Fruit fly (Drosophila melanogaster): ENCODE measurements around the gene amx.

The amx gene

DNA sequence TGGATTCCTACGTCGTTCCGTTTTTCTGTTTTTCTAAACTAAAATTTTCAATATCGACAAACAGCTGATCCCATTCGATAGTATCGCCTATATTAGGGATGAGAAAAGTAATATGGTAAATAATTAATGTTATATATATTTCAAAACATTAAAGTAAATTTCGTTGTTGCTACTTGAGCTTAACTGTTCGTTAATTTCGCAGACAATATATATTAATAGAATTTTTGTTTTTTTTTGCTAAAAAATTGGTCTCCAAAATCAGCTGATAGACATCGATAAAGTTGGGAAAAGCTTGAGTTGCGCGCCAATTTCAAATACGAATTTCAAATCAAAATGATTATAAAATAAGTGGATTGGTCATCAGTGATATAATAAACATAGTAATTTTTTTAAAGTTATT is 50.8 kb downstream of the amx start, which contains the start of gene CG12118 (continued):
- TF ChIP-seq CG14667 (GFP tag; IDR thresholded peaks at IDR 0.05) (peak; percentile 57; the same call in 1 of the 2 replicates), H15 (GFP tag; IDR thresholded peaks at IDR 0.05) (peak; percentile 71), CG18262 (tag; optimal IDR thresholded peaks at IDR 0.05) (peak; percentile 76), oc (tag; optimal IDR thresholded peaks at IDR 0.05) (peak; percentile 54), CrebB (tag; optimal IDR thresholded peaks at IDR 0.05) (no peak), CG7357 (GFP tag; IDR thresholded peaks at IDR 0.05) (0 out of 3 replicates have a peak, but pooled peaks have one; percentile 10), GATAe (GFP tag; conservative IDR thresholded peaks at IDR 0.05) (no peak; the same call in 1 of the 2 replicates), Trl (optimal IDR thresholded peaks at IDR 0.05) (no peak), Trl (GFP tag; optimal IDR thresholded peaks at IDR 0.05) (peak; percentile 55), Ptx1 (GFP tag; IDR thresholded peaks at IDR 0.05) (peak; percentile 86), Optix (GFP tag; IDR thresholded peaks at IDR 0.05) (no peak), crol (GFP tag; IDR thresholded peaks at IDR 0.05) (no peak), HmgZ (tag; optimal IDR thresholded peaks at IDR 0.05) (peak; percentile 42), psq (GFP tag; optimal IDR thresholded peaks at IDR 0.05) (peak; percentile 30), tio (GFP tag; optimal IDR thresholded peaks at IDR 0.05) (peak; percentile 76), Six4 (GFP tag; optimal IDR thresholded peaks at IDR 0.05) (peak; percentile 72), CG12299 (tag; optimal IDR thresholded peaks at IDR 0.05) (peak; percentile 51), CG11398 (GFP tag; optimal IDR thresholded peaks at IDR 0.05) (no peak), prd (optimal IDR thresholded peaks at IDR 0.05) (no peak), prd (GFP tag; IDR thresholded peaks at IDR 0.05) (peak; percentile 87), nmo (GFP tag; optimal IDR thresholded peaks at IDR 0.05) (peak; percentile 85), CG31388 (GFP tag; optimal IDR thresholded peaks at IDR 0.05) (peak; percentile 42), CHES-1-like (GFP tag; optimal IDR thresholded peaks at IDR 0.05) (peak; percentile 15), CG14965 (GFP tag; optimal IDR thresholded peaks at IDR 0.05; ENCODE audit: borderline replicate concordance) (no peak), CG7556 (GFP tag; optimal IDR thresholded peaks at IDR 0.05) (peak; percentile 78), Ssrp (tag; optimal IDR thresholded peaks at IDR 0.05) (peak; percentile 74), CG15601 (tag; optimal IDR thresholded peaks at IDR 0.05) (peak; percentile 77), Hmx (GFP tag; optimal IDR thresholded peaks at IDR 0.05) (no peak), Bteb2 (GFP tag; optimal IDR thresholded peaks at IDR 0.05) (peak; percentile 76), zf30C (GFP tag; optimal IDR thresholded peaks at IDR 0.05) (no peak), CG13624 (GFP tag; optimal IDR thresholded peaks at IDR 0.05) (peak; percentile 5), jigr1 (GFP tag; IDR thresholded peaks at IDR 0.05) (no peak), MTF-1 (GFP tag; optimal IDR thresholded peaks at IDR 0.05; ENCODE audit: borderline replicate concordance) (no peak), jing (GFP tag; optimal IDR thresholded peaks at IDR 0.05) (no peak), inv (GFP tag; IDR thresholded peaks at IDR 0.05; ENCODE audit: partially characterized antibody) (peak; percentile 73), CG9817 (tag; optimal IDR thresholded peaks at IDR 0.05) (peak; percentile 74), tx (GFP tag; optimal IDR thresholded peaks at IDR 0.05) (peak; percentile 12), CG10209 (GFP tag; optimal IDR thresholded peaks at IDR 0.05) (peak; percentile 80), CG12769 (tag; optimal IDR thresholded peaks at IDR 0.05) (no peak), CG9932 (GFP tag; IDR thresholded peaks at IDR 0.05) (peak; percentile 89), btn (GFP tag; optimal IDR thresholded peaks at IDR 0.05) (no peak), lmd (GFP tag; IDR thresholded peaks at IDR 0.05) (peak; percentile 68), al (GFP tag; IDR thresholded peaks at IDR 0.05) (peak; percentile 86), CG9727 (GFP tag; optimal IDR thresholded peaks at IDR 0.05) (peak; percentile 84), Doc2 (GFP tag; IDR thresholded peaks at IDR 0.05) (no peak), CG6791 (GFP tag; IDR thresholded peaks at IDR 0.05; ENCODE audit: partially characterized antibody) (peak; percentile 82), CG34422 (GFP tag; IDR thresholded peaks at IDR 0.05) (peak; percentile 85), bab2 (GFP tag; optimal IDR thresholded peaks at IDR 0.05) (peak; percentile 40), CG5245 (GFP tag; optimal IDR thresholded peaks at IDR 0.05) (peak; percentile 67), Hsf (GFP tag; optimal IDR thresholded peaks at IDR 0.05) (peak; percentile 71), Neu2 (GFP tag; optimal IDR thresholded peaks at IDR 0.05; ENCODE audit: borderline replicate concordance) (no peak), ro (GFP tag; IDR thresholded peaks at IDR 0.05) (no peak)

All from whole organism, embryonic.